Fruit fly (Drosophila melanogaster): ENCODE measurements around the gene fok.
A peak's percentile ranks its signal among the peaks of the same experiment; 100 is the strongest.

fok gene

dm6 chr2L:20082155-20082964, 2.5 kb downstream of the fok start:
- TF ChIP-seq cic (GFP tag; optimal IDR thresholded peaks at IDR 0.05) (no peak), ovo (GFP tag; optimal IDR thresholded peaks at IDR 0.05) (peak; percentile 39), tj (GFP tag; optimal IDR thresholded peaks at IDR 0.05) (no peak), pad (GFP tag; optimal IDR thresholded peaks at IDR 0.05) (no peak)

- TF ChIP-seq cic (GFP tag; optimal IDR thresholded peaks at IDR 0.05) (no peak), tj (GFP tag; optimal IDR thresholded peaks at IDR 0.05) (peak; percentile 55), CG12768 (GFP tag; optimal IDR thresholded peaks at IDR 0.05) (peak; percentile 17), CG1620 (GFP tag; optimal IDR thresholded peaks at IDR 0.05) (no peak), kay (GFP tag; ENCODE audit: borderline replicate concordance) (peak; percentile 72)
Measured at dm6 chr2L:20080772-20081171, 4.1 kb downstream of the fok start.

dm6 chr2L:20078880-20079279, 6.0 kb downstream of the fok start:
- no peak for TF ChIP-seq kay (GFP tag; ENCODE audit: borderline replicate concordance)
- TF ChIP-seq CG7101 (tag; optimal IDR thresholded peaks at IDR 0.05) = peak; percentile 44
- TF ChIP-seq Clk (GFP tag; optimal IDR thresholded peaks at IDR 0.05) = peak; percentile 8
- peak; percentile 60 for TF ChIP-seq Hr96 (GFP tag; optimal IDR thresholded peaks at IDR 0.05)
- TF ChIP-seq Mnt (GFP tag; optimal IDR thresholded peaks at IDR 0.05) = no peak
- peak; percentile 50 for TF ChIP-seq CG11617 (GFP tag; optimal IDR thresholded peaks at IDR 0.05)
- TF ChIP-seq CG12768 (GFP tag; optimal IDR thresholded peaks at IDR 0.05) = peak; percentile 14

dm6 chr2L:20077423-20078401, 7.2 kb downstream of the fok start:
- TF ChIP-seq CG33017 (tag; optimal IDR thresholded peaks at IDR 0.05) (no peak), kay (GFP tag; ENCODE audit: borderline replicate concordance) (peak; percentile 95), Clk (GFP tag; optimal IDR thresholded peaks at IDR 0.05) (no peak), CG14711 (tag; optimal IDR thresholded peaks at IDR 0.05) (no peak), cic (GFP tag; optimal IDR thresholded peaks at IDR 0.05) (no peak)

dm6 chr2L:20075234-20075803, 9.6 kb downstream of the fok start, which contains the start of the genes pr and neb:
Gene pr, minus strand, starts transcription at chr2L:20075458.
Gene neb, plus strand, starts transcription at chr2L:20075757.
- no peak for TF ChIP-seq CG12768 (GFP tag; optimal IDR thresholded peaks at IDR 0.05)
- TF ChIP-seq CG11617 (GFP tag; optimal IDR thresholded peaks at IDR 0.05) = peak; percentile 48
- TF ChIP-seq toe (GFP tag; optimal IDR thresholded peaks at IDR 0.05) = peak; percentile 77
- TF ChIP-seq CG14711 (tag; optimal IDR thresholded peaks at IDR 0.05) = peak; percentile 13
- TF ChIP-seq Hr96 (GFP tag; optimal IDR thresholded peaks at IDR 0.05) = peak; percentile 53
- TF ChIP-seq CG5204 (GFP tag; optimal IDR thresholded peaks at IDR 0.05) = no peak
- TF ChIP-seq CG33017 (tag; optimal IDR thresholded peaks at IDR 0.05) = peak; percentile 52
- TF ChIP-seq tj (GFP tag; optimal IDR thresholded peaks at IDR 0.05) = peak; percentile 66
- TF ChIP-seq CG7045 (GFP tag; optimal IDR thresholded peaks at IDR 0.05) = peak; percentile 71
- peak; percentile 33 for TF ChIP-seq Crg-1 (GFP tag; optimal IDR thresholded peaks at IDR 0.05)
- no peak for TF ChIP-seq ovo (GFP tag; optimal IDR thresholded peaks at IDR 0.05)
- TF ChIP-seq Mnt (GFP tag; optimal IDR thresholded peaks at IDR 0.05) = peak; percentile 62
- TF ChIP-seq cnc (optimal IDR thresholded peaks at IDR 0.05) = no peak
- TF ChIP-seq cic (GFP tag; optimal IDR thresholded peaks at IDR 0.05) = no peak
- no peak for TF ChIP-seq kay (GFP tag; ENCODE audit: borderline replicate concordance)
- TF ChIP-seq CG7101 (tag; optimal IDR thresholded peaks at IDR 0.05) = peak; percentile 69
- TF ChIP-seq pad (GFP tag; optimal IDR thresholded peaks at IDR 0.05) = no peak
- peak; percentile 55 for TF ChIP-seq CG1620 (GFP tag; optimal IDR thresholded peaks at IDR 0.05)
- peak; percentile 82 for TF ChIP-seq bab1 (GFP tag; optimal IDR thresholded peaks at IDR 0.05)
- no peak for TF ChIP-seq Clk (GFP tag; optimal IDR thresholded peaks at IDR 0.05)

- no peak for TF ChIP-seq Clk (GFP tag; optimal IDR thresholded peaks at IDR 0.05)
- no peak for TF ChIP-seq CG14711 (tag; optimal IDR thresholded peaks at IDR 0.05)
- TF ChIP-seq CG12768 (GFP tag; optimal IDR thresholded peaks at IDR 0.05) = no peak
- no peak for TF ChIP-seq tj (GFP tag; optimal IDR thresholded peaks at IDR 0.05)
- TF ChIP-seq CG1620 (GFP tag; optimal IDR thresholded peaks at IDR 0.05) = no peak
- TF ChIP-seq pad (GFP tag; optimal IDR thresholded peaks at IDR 0.05) = no peak
- TF ChIP-seq Hr96 (GFP tag; optimal IDR thresholded peaks at IDR 0.05) = no peak
- no peak for TF ChIP-seq cic (GFP tag; optimal IDR thresholded peaks at IDR 0.05)
- no peak for TF ChIP-seq CG5204 (GFP tag; optimal IDR thresholded peaks at IDR 0.05)
- TF ChIP-seq ovo (GFP tag; optimal IDR thresholded peaks at IDR 0.05) = no peak
Measured at dm6 chr2L:20074388-20074787, 10.5 kb downstream of the fok start.
